Worm (Caenorhabditis elegans) whole organism, L3 larva: Measurements from ENCODE around the gene Y69A2AR.12.

ENCODE experiments used
- R02D3.7 ChIP-seq: fragments of 150-350 bp; optimal IDR thresholded peaks from 2 replicates; lab custom pipeline; 2014; ENCODE audit warnings: missing biosample characterization, missing genetic modification characterization
- ZK546.5 ChIP-seq: sonication (generic microtip); optimal IDR thresholded peaks from 2 replicates; lab custom pipeline; 2017; ENCODE audit warnings: missing biosample characterization, missing genetic modification characterization
- ama-1 ChIP-seq: fragments of 150-350 bp; optimal IDR thresholded peaks from 2 replicates; lab custom pipeline; 2018
- ceh-16 ChIP-seq: sonication (generic microtip); optimal IDR thresholded peaks from 2 replicates; lab custom pipeline; 2017; ENCODE audit warnings: missing biosample characterization, missing genetic modification characterization
- ceh-9 ChIP-seq: sonication (generic microtip); optimal IDR thresholded peaks from 2 replicates; lab custom pipeline; 2018; ENCODE audit warnings: missing biosample characterization, missing genetic modification characterization
- daf-12 ChIP-seq: fragments of 150-350 bp; optimal IDR thresholded peaks from 2 replicates; lab custom pipeline; 2014; ENCODE audit warnings: missing biosample characterization, missing genetic modification reagents, missing genetic modification characterization
- egl-5 ChIP-seq: fragments of 150-350 bp; optimal IDR thresholded peaks from 2 replicates; lab custom pipeline; 2017; ENCODE audit warnings: missing biosample characterization, missing genetic modification reagents, missing genetic modification characterization, inconsistent platforms
- elt-1 ChIP-seq: fragments of 150-350 bp; optimal IDR thresholded peaks from 2 replicates; lab custom pipeline; 2014; ENCODE audit warnings: missing biosample characterization, missing genetic modification characterization
- elt-2 ChIP-seq: sonication (generic microtip); optimal IDR thresholded peaks from 2 replicates; lab custom pipeline; 2016; ENCODE audit warnings: missing genetic modification reagents, mild to moderate bottlenecking, missing genetic modification characterization, missing compliant biosample characterization
- elt-3 ChIP-seq, 3 experiments: fragments of 150-350 bp in 1 of 3; sonication (generic microtip) in 2 of 3; optimal IDR thresholded peaks; 2 replicates in 2 of 3; 4 replicates in 1 of 3; lab custom pipeline; 2014 to 2017; ENCODE audit warnings: missing biosample characterization in 3 of 3, missing genetic modification characterization in 3 of 3
- eor-1 ChIP-seq, 2 experiments: fragments of 150-350 bp; optimal IDR thresholded peaks; 2 replicates each; lab custom pipeline; 2014 to 2018; ENCODE audit warnings: missing biosample characterization in 2 of 2, missing genetic modification characterization in 2 of 2
- fkh-2 ChIP-seq: fragments of 150-350 bp; optimal IDR thresholded peaks from 2 replicates; lab custom pipeline; 2014; ENCODE audit warnings: missing biosample characterization, missing genetic modification reagents, missing genetic modification characterization
- fos-1 ChIP-seq: fragments of 150-350 bp; optimal IDR thresholded peaks from 2 replicates; lab custom pipeline; 2014; ENCODE audit warnings: missing biosample characterization, missing genetic modification characterization
- jun-1 ChIP-seq: fragments of 150-350 bp; optimal IDR thresholded peaks from 2 replicates; lab custom pipeline; 2014; ENCODE audit warnings: missing biosample characterization, missing genetic modification reagents, missing genetic modification characterization
- lin-15B ChIP-seq: fragments of 150-350 bp; optimal IDR thresholded peaks from 2 replicates; lab custom pipeline; 2014; ENCODE audit warnings: missing biosample characterization, missing genetic modification characterization
- lin-39 ChIP-seq: fragments of 150-350 bp; optimal IDR thresholded peaks from 2 replicates; lab custom pipeline; 2018; ENCODE audit warnings: missing biosample characterization, missing genetic modification reagents, missing genetic modification characterization
- lsy-12 ChIP-seq: sonication (generic microtip); optimal IDR thresholded peaks from 2 replicates; lab custom pipeline; 2016; ENCODE audit warnings: mild to moderate bottlenecking, missing genetic modification characterization, missing compliant biosample characterization
- mdl-1 ChIP-seq: fragments of 150-350 bp; optimal IDR thresholded peaks from 2 replicates; lab custom pipeline; 2014; ENCODE audit warnings: missing biosample characterization, missing genetic modification characterization
- mml-1 ChIP-seq: fragments of 150-350 bp; sonication (generic microtip); optimal IDR thresholded peaks from 3 replicates; lab custom pipeline; 2014; ENCODE audit warnings: missing biosample characterization, missing genetic modification characterization
- nfya-1 ChIP-seq: sonication (generic microtip); optimal IDR thresholded peaks from 2 replicates; lab custom pipeline; 2017; ENCODE audit warnings: missing genetic modification characterization, mild to moderate bottlenecking, missing compliant biosample characterization, antibody characterized with exemption, moderate library complexity; ENCODE audit not compliant: insufficient read depth
- nhr-11 ChIP-seq: fragments of 150-350 bp; optimal IDR thresholded peaks from 2 replicates; lab custom pipeline; 2014; ENCODE audit warnings: missing biosample characterization, missing genetic modification characterization
- nhr-12 ChIP-seq: fragments of 150-350 bp; optimal IDR thresholded peaks from 2 replicates; lab custom pipeline; 2014; ENCODE audit warnings: missing biosample characterization, missing genetic modification characterization
- nhr-23 ChIP-seq: fragments of 150-350 bp; optimal IDR thresholded peaks from 2 replicates; lab custom pipeline; 2014; ENCODE audit warnings: missing biosample characterization, missing genetic modification reagents, missing genetic modification characterization
- nhr-25 ChIP-seq: sonication (generic microtip); optimal IDR thresholded peaks from 2 replicates; lab custom pipeline; 2017; ENCODE audit warnings: missing biosample characterization, missing genetic modification characterization
- nhr-28 ChIP-seq: fragments of 150-350 bp; optimal IDR thresholded peaks from 2 replicates; lab custom pipeline; 2014; ENCODE audit warnings: missing biosample characterization, missing genetic modification characterization
- nhr-43 ChIP-seq: sonication (generic microtip); optimal IDR thresholded peaks from 2 replicates; lab custom pipeline; 2016; ENCODE audit warnings: mild to moderate bottlenecking, missing genetic modification characterization, missing compliant biosample characterization; ENCODE audit not compliant: poor library complexity, severe bottlenecking
- nhr-76 ChIP-seq: fragments of 150-350 bp; sonication (generic microtip); optimal IDR thresholded peaks from 5 replicates; lab custom pipeline; 2014; ENCODE audit warnings: missing biosample characterization, missing genetic modification characterization
- pha-4 ChIP-seq: fragments of 150-350 bp; optimal IDR thresholded peaks from 2 replicates; lab custom pipeline; 2014; ENCODE audit warnings: missing biosample characterization, missing genetic modification reagents, missing genetic modification characterization
- pqm-1 ChIP-seq: fragments of 150-350 bp; optimal IDR thresholded peaks from 2 replicates; lab custom pipeline; 2017; ENCODE audit warnings: missing biosample characterization, missing genetic modification characterization, inconsistent platforms
- sea-2 ChIP-seq: fragments of 150-350 bp; sonication (generic microtip); optimal IDR thresholded peaks from 4 replicates; lab custom pipeline; 2014; ENCODE audit warnings: missing biosample characterization, missing genetic modification reagents, missing genetic modification characterization
- skn-1 ChIP-seq: fragments of 150-350 bp; optimal IDR thresholded peaks from 2 replicates; lab custom pipeline; 2014; ENCODE audit warnings: missing biosample characterization, missing genetic modification characterization
- snpc-4 ChIP-seq: fragments of 150-350 bp; optimal IDR thresholded peaks from 2 replicates; lab custom pipeline; 2014; ENCODE audit warnings: missing biosample characterization, missing genetic modification characterization
- tbx-2 ChIP-seq: sonication (generic microtip); optimal IDR thresholded peaks from 2 replicates; lab custom pipeline; 2016; ENCODE audit warnings: mild to moderate bottlenecking, missing genetic modification characterization, missing compliant biosample characterization
- ztf-11 ChIP-seq: fragments of 150-350 bp; optimal IDR thresholded peaks from 2 replicates; lab custom pipeline; 2014; ENCODE audit warnings: missing biosample characterization, missing genetic modification characterization
- ztf-4 ChIP-seq: fragments of 150-350 bp; optimal IDR thresholded peaks from 2 replicates; lab custom pipeline; 2014; ENCODE audit warnings: missing biosample characterization, missing genetic modification characterization

Y69A2AR.12 gene

ce11 chrIV:2602862-2603189 is 34.4 kb downstream of the Y69A2AR.12 start:
- no peak for TF ChIP-seq ceh-9
- TF ChIP-seq nhr-12 (tag; lab: Kevin White, UChicago) = no peak
- TF ChIP-seq nfya-1 (tag; lab: Kevin White, UChicago) = no peak
- no peak for TF ChIP-seq skn-1 (tag; lab: Kevin White, UChicago)
- TF ChIP-seq elt-3 (tag; optimal IDR thresholded peaks at IDR 0.05; lab: Kevin White, UChicago) = no peak
- TF ChIP-seq daf-12 (tag; lab: Kevin White, UChicago) = no peak
- no peak for TF ChIP-seq R02D3.7

ce11 chrIV:2603556-2604021 is 35.2 kb downstream of the Y69A2AR.12 start:
- TF ChIP-seq nhr-25 (tag; lab: Kevin White, UChicago) (peak; percentile 22), jun-1 (tag; lab: Kevin White, UChicago) (no peak), snpc-4 (tag; lab: Kevin White, UChicago) (no peak), egl-5 (tag; lab: Kevin White, UChicago) (peak; percentile 43), nhr-23 (tag; lab: Kevin White, UChicago) (peak; percentile 11), ama-1 (lab: Kevin White, UChicago) (peak; percentile 87), lin-15B (tag; lab: Kevin White, UChicago) (no peak), lin-39 (tag; lab: Kevin White, UChicago) (no peak), lsy-12 (no peak), nfya-1 (tag; lab: Kevin White, UChicago) (peak; percentile 32), pha-4 (tag; lab: Kevin White, UChicago) (peak; percentile 61)

- TF ChIP-seq ceh-16 (no peak), ztf-4 (tag; lab: Kevin White, UChicago) (no peak), mdl-1 (tag; lab: Kevin White, UChicago) (no peak)
- TF ChIP-seq, all 47 proteins: peak for 0
Observed at ce11 chrIV:2606572-2606971, 38.2 kb downstream of the Y69A2AR.12 start.

- TF ChIP-seq lsy-12 (peak; percentile 31), elt-3 (tag; optimal IDR thresholded peaks at IDR 0.05; lab: Kevin White, UChicago) (no peak), elt-1 (no peak), daf-12 (tag; lab: Kevin White, UChicago) (no peak), ztf-11 (tag; lab: Kevin White, UChicago) (no peak), sea-2 (GFP tag; lab: Kevin White, UChicago) (no peak), eor-1 (tag; optimal IDR thresholded peaks at IDR 0.05; lab: Kevin White, UChicago) (no peak), nhr-76 (no peak), fkh-2 (tag; lab: Kevin White, UChicago) (no peak), nhr-43 (no peak), nhr-28 (tag; lab: Kevin White, UChicago) (no peak), jun-1 (tag; lab: Kevin White, UChicago) (no peak), pha-4 (tag; lab: Kevin White, UChicago) (peak; percentile 18), lin-15B (tag; lab: Kevin White, UChicago) (no peak)
Observed at ce11 chrIV:2607513-2608101, 39.2 kb downstream of the Y69A2AR.12 start, which contains the start of gene vamp-7. Gene vamp-7, plus strand, starts transcription at chrIV:2608051.

- TF ChIP-seq mdl-1 (tag; lab: Kevin White, UChicago) (no peak), nhr-43 (no peak), lsy-12 (no peak), ama-1 (lab: Kevin White, UChicago) (no peak), ztf-11 (tag; lab: Kevin White, UChicago) (no peak), tbx-2 (tag; lab: Kevin White, UChicago) (no peak), ceh-16 (no peak), nhr-11 (no peak), ceh-9 (no peak), elt-2 (tag; lab: Kevin White, UChicago) (no peak), snpc-4 (tag; lab: Kevin White, UChicago) (no peak), ztf-4 (tag; lab: Kevin White, UChicago) (no peak), fos-1 (tag; lab: Kevin White, UChicago) (no peak), mml-1 (no peak), ZK546.5 (no peak), pqm-1 (no peak), skn-1 (tag; lab: Kevin White, UChicago) (no peak)
Observed at ce11 chrIV:2610409-2610808, 42.0 kb downstream of the Y69A2AR.12 start, which contains the start of gene Y69A2AR.32. Gene Y69A2AR.32, plus strand, starts transcription at chrIV:2610436.
